Fruit fly (Drosophila melanogaster): ENCODE results near the gene CG3437.

The CG3437 gene

DNA sequence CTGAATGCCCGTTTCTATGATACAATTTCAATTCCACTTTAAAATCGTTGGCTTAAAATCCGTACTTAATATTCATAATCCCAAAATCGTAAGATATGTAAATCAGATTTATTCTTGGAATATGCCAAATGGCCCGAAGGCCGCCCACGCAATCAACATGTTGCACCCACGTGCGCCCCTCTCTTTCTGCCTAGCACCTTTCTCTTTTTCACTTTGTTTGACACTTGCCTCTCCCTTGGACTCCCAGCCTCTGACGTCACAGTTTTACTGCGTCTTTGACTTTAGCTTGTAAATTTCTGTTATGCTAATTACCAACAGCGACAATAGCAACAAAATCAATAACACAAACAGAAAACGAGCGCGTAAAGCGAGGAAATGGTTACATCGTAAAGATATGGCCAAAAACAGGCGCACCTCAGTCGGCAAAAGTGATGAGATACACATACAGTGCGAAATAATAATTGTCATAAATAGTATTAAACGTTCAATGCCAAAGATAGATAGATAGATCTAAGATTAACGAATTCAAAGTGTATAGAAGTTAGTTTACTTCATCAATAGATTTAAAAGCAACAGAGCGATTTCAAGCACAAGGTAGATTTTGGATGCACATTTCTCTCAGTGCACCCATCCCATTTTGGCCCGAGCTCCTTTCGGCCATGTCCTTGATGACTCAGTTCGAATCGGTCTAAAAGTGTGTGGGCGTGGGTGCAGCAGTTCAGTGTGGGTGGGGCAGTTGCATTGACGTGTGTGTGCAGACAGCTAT is 46.3 kb upstream of the CG3437 start (continued):
- TF ChIP-seq Deaf1 (tag; optimal IDR thresholded peaks at IDR 0.05), result peak; percentile 3
- TF ChIP-seq kah (GFP tag; optimal IDR thresholded peaks at IDR 0.05), result peak; percentile 46
- TF ChIP-seq CG13624 (GFP tag; optimal IDR thresholded peaks at IDR 0.05), result peak; percentile 2
- TF ChIP-seq Sry-δ (GFP tag; optimal IDR thresholded peaks at IDR 0.05), result no peak
- no peak for TF ChIP-seq p53 (GFP tag; optimal IDR thresholded peaks at IDR 0.05)
- no peak for TF ChIP-seq prd (optimal IDR thresholded peaks at IDR 0.05)
- peak; percentile 49; the same call in 1 of the 3 replicates for TF ChIP-seq prd (GFP tag; IDR thresholded peaks at IDR 0.05)
- TF ChIP-seq ash1 (GFP tag; optimal IDR thresholded peaks at IDR 0.05), result no peak
- peak; percentile 25 for TF ChIP-seq caup (GFP tag; optimal IDR thresholded peaks at IDR 0.05; ENCODE audit: severe bottlenecking)
- TF ChIP-seq CG6854 (GFP tag; optimal IDR thresholded peaks at IDR 0.05), result peak; percentile 31
- no peak for TF ChIP-seq Hand (GFP tag; optimal IDR thresholded peaks at IDR 0.05)
- peak; percentile 17 for TF ChIP-seq Sox102F (GFP tag; optimal IDR thresholded peaks at IDR 0.05)
- peak; percentile 30 for TF ChIP-seq twi (tag; optimal IDR thresholded peaks at IDR 0.05)
- peak; percentile 10 for TF ChIP-seq CG17829 (tag; optimal IDR thresholded peaks at IDR 0.05)
- TF ChIP-seq CG18599 (GFP tag; optimal IDR thresholded peaks at IDR 0.05), result peak; percentile 22
- TF ChIP-seq phol (tag; optimal IDR thresholded peaks at IDR 0.05), result peak; percentile 15
- no peak for TF ChIP-seq Dek (tag; optimal IDR thresholded peaks at IDR 0.05)

DNA sequence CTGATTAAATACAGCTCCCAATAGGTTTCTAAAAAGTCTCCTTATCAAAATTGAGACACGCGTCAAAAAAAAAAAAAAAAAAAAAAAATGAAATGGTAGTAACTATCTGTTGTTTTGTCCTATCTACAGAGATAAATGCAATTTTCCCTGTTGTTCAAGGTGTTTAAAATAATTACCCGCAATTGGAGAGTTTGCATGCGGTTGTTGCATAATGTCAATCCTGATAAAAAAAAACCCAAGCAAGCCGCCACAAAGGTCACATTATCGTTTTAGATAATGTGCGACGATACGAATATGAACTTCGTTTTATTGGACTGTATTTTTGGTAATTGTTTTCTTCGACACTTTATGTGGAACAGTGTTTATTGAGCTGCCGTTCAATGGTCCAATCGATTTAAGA is 45.4 kb upstream of the CG3437 start:
- TF ChIP-seq Stat92E (GFP tag; optimal IDR thresholded peaks at IDR 0.05), result no peak
- TF ChIP-seq Pdp1 (GFP tag; optimal IDR thresholded peaks at IDR 0.05), result peak in 1 of 2 experiments; percentile 80
- TF ChIP-seq exex (tag; optimal IDR thresholded peaks at IDR 0.05), result peak; percentile 14
- TF ChIP-seq chinmo (GFP tag; IDR thresholded peaks at IDR 0.05; ENCODE audit: partially characterized antibody), result 0 out of 4 replicates have a peak, but pooled peaks have one; percentile 15
- no peak for TF ChIP-seq NC2β (GFP tag; optimal IDR thresholded peaks at IDR 0.05)
- TF ChIP-seq tap (tag; optimal IDR thresholded peaks at IDR 0.05), result no peak
- no peak for TF ChIP-seq Atf6 (GFP tag; IDR thresholded peaks at IDR 0.05)
- TF ChIP-seq CG9727 (GFP tag; optimal IDR thresholded peaks at IDR 0.05), result no peak
- no peak for TF ChIP-seq CG15269 (tag; optimal IDR thresholded peaks at IDR 0.05)
- peak; percentile 6 for TF ChIP-seq mirr (GFP tag; optimal IDR thresholded peaks at IDR 0.05)
- no peak for TF ChIP-seq CG4424 (GFP tag; optimal IDR thresholded peaks at IDR 0.05)
- no peak for TF ChIP-seq tx (GFP tag; optimal IDR thresholded peaks at IDR 0.05)

DNA sequence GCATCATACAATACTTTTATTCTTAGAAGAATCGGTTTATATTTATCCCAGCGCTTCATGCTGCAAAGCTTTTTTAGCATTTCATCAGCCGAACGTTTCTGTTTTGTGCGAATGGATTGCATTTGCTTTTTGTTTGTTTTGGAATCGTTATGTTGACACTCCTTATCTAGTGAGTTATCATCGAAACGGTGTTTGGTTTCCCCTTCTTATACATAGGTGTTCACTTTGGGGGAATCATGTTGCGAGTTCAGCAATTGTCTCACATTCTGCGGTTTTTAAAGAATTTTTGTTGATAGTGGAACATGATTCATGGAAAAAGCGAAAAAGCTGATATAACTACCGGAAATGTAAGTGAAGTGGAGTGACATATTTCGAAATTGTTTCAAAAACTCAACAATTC is 44.8 kb upstream of the CG3437 start:
- TF ChIP-seq Med (GFP tag) (peak; percentile 73), nau (GFP tag; optimal IDR thresholded peaks at IDR 0.05) (peak; percentile 28), CG3726 (GFP tag; IDR thresholded peaks at IDR 0.05) (no peak), sens (GFP tag) (peak; percentile 72), CG12942 (GFP tag; optimal IDR thresholded peaks at IDR 0.05) (no peak)

DNA sequence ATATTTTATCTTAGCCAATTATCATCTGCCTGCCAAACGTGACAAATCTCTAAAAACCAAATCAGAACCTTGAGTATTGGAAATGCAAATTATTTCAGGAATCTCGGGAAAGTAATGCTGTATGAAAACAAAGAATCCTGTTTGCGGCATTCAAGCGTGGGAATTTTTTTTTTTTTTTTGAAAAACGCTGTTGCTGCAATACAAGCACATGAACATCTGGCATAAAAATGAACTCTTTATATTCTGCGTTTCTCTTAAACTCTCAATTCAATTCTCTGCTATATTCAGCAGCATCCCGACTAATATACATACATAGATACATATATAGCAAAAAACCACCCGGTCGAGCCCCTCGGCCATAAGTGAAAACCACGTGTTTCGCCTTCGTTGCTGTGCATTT is 43.8 kb upstream of the CG3437 start:
- TF ChIP-seq pnt (GFP tag; optimal IDR thresholded peaks at IDR 0.05) (no peak), cwo (GFP tag; optimal IDR thresholded peaks at IDR 0.05) (no peak), sd (tag; optimal IDR thresholded peaks at IDR 0.05) (no peak), bowl (GFP tag; IDR thresholded peaks at IDR 0.05) (no peak), scrt (GFP tag; optimal IDR thresholded peaks at IDR 0.05) (peak; percentile 60), CG14710 (tag; optimal IDR thresholded peaks at IDR 0.05) (no peak), gt (GFP tag; IDR thresholded peaks at IDR 0.05) (no peak), klu (GFP tag; IDR thresholded peaks at IDR 0.05) (no peak), inv (GFP tag; IDR thresholded peaks at IDR 0.05; ENCODE audit: partially characterized antibody) (no peak), CG30431 (GFP tag; optimal IDR thresholded peaks at IDR 0.05) (no peak), knrl (GFP tag; IDR thresholded peaks at IDR 0.05; ENCODE audit: partially characterized antibody) (no peak), dpn (GFP tag; optimal IDR thresholded peaks at IDR 0.05) (no peak), CG3163 (GFP tag; optimal IDR thresholded peaks at IDR 0.05) (peak; percentile 74)
